Worm (Caenorhabditis elegans): ENCODE data around the gene unc-41.

ce11 chrV:9950861-9951260 is 25.2 kb downstream of the unc-41 start, which contains the start of gene ttr-46:
- TF ChIP-seq unc-62 (GFP tag; optimal IDR thresholded peaks at IDR 0.05), result no peak
- TF ChIP-seq ztf-4 (tag; optimal IDR thresholded peaks at IDR 0.05), result no peak
- TF ChIP-seq ztf-11 (tag; optimal IDR thresholded peaks at IDR 0.05), result no peak
- no peak for TF ChIP-seq Y116A8C.19 (tag; optimal IDR thresholded peaks at IDR 0.05; ENCODE audit: borderline replicate concordance)

All from whole organism, L1 larva.